Worm (Caenorhabditis elegans) whole organism, dauer: ENCODE results near the gene srw-36.

Experiments
- unc-62 ChIP-seq: sonication (generic microtip); optimal IDR thresholded peaks from 2 replicates; lab custom pipeline; 2017; ENCODE audit warnings: missing biosample characterization, missing genetic modification reagents, missing genetic modification characterization

srw-36 gene

DNA sequence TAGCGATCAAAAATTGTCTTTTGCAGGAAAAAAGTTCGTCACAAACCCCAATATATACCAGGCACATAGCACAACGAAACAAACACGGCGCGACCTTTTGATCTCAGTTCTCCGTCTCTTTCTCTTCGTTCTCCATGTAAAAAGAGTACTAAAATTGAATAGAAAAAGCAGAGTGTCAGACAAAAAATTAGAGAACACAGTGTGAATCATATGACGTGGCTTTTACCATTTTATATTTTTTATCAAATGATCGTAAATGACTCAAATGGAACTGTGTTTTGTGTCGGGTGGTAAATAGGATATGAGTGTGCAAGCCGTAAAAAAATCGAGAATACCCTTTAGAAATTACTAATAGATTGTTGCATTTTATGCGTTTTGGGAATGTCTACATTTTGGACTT lies 43.0 kb downstream of the srw-36 start:
- TF ChIP-seq unc-62 (GFP tag; lab: Kevin White, UChicago), result no peak

DNA sequence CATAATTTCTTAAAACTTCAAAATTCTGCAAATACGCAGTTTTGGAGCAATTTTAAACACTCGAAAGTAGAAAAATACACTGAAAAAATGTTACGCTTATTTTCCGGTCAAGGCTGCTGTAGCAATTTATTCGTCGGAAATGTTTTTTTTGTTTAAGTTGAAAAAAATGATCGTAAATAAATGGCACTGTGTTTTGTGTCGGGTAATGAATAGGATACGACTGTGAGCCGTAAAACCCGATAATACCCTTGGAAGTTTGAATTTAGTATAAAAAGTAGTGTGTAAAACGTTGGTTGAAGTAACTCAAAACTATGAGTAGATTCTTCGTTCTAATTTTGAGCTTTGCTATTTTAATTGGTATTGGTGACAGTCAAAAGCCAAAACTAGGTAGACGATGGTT lies 43.9 kb downstream of the srw-36 start, which contains the start of gene T25E12.14:
T25E12.14 (plus strand) TSS at position 301 of the 400 bp plus-strand sequence.
- TF ChIP-seq unc-62 (GFP tag; lab: Kevin White, UChicago), result no peak

DNA sequence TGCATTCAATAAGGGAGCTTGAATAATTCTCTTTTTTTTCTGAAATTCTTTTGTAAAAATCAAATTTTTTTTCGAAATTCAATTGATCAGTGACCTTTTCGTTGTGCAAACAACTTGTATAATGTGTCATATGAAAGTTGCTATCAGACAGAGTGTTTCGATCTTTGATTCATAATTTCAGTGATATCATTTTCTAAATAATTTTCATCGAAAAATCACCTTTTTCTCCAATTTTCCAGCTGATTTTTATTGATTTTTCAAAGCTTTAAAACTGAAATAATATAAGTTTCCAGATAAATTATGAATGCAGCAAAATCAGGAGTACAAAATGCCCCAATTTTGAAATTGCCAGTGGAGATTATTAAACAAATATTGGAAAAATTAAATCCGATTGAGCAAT lies 45.4 kb downstream of the srw-36 start, which contains the start of gene fbxa-127:
fbxa-127 (plus strand) TSS at position 301 of the 400 bp plus-strand sequence.
- TF ChIP-seq unc-62 (GFP tag; lab: Kevin White, UChicago), result no peak

DNA sequence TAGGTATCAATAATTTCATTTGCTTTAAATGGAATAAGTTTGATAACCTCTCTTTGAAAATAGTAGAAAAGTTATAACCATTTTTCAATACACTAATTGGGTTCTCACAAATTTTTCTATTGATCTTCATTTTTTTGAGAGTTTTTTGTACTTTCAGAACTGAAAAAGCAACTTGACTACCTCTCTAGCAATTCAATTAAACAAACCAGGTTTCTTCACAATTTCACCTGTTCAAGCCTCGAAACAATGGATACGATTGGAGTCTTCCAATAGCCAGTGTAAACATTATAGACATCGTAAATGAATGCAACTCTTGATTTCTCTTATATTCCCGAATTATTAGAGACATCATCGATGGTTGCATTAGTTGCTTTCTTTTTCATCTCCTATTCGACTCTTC lies 47.0 kb downstream of the srw-36 start, which contains the start of gene srz-99:
srz-99 (plus strand) TSS at position 301 of the 400 bp plus-strand sequence.
- no peak for TF ChIP-seq unc-62 (GFP tag; lab: Kevin White, UChicago)

DNA sequence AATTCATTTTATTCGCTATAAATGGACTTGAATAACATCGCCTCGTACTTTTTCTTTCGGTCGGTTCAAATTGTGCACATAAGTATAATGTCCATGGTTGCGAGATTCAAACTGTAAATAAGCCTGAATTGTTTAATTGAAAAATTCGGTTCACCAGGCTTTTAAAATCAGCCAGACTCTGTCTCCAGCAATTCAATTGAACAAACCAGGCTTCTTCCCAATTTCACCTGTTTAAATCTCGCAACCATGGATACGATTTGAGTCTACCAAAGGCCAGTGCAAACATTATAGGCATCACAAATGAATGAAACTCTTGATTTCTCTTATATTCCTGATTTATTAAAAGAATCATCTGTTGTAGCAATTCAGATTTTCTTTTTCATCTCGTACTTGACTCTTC lies 48.6 kb downstream of the srw-36 start, which contains the start of gene srz-100:
srz-100 (plus strand) TSS at position 301 of the 400 bp plus-strand sequence.
- TF ChIP-seq unc-62 (GFP tag; lab: Kevin White, UChicago), result no peak

DNA sequence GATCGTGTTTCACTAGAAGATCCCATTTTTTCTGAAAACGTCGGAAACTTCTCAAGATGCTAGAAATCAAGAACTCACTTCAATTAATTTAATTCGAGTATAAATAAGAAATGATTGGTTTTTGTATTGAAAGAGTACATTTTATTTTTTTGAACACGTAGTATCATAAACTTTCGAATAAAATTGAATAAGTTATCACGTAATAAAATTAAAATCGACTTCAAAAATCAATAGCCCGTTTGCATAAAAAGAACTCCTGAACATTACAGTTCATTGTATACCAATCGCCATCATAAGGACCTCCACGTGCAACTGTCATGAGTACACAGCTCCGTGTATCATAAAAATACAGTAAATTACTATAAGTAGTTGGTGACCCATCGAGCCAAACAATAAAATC lies 50.7 kb downstream of the srw-36 start, which contains the start of gene T25E12.16:
T25E12.16 (minus strand) TSS at position 101 of the 400 bp plus-strand sequence.
- no peak for TF ChIP-seq unc-62 (GFP tag; lab: Kevin White, UChicago)
